Fruit fly (Drosophila melanogaster): ENCODE data around the gene CG34302.

Gene CG34302

dm6 chr3R:9851653-9852052, 28.0 kb upstream of the CG34302 start:
- TF ChIP-seq CG6854 (GFP tag; optimal IDR thresholded peaks at IDR 0.05) (no peak), CG7368 (GFP tag; optimal IDR thresholded peaks at IDR 0.05) (peak; percentile 3)

- TF ChIP-seq fd85E (GFP tag; optimal IDR thresholded peaks at IDR 0.05), result no peak
- TF ChIP-seq CG8319 (GFP tag; optimal IDR thresholded peaks at IDR 0.05), result no peak
- TF ChIP-seq Sox15 (GFP tag; optimal IDR thresholded peaks at IDR 0.05), result no peak
Observed at dm6 chr3R:9821091-9821490, 2.5 kb downstream of the CG34302 start, which contains the start of gene CG42857. Gene CG42857 (minus strand): TSS chr3R:9821191.

dm6 chr3R:9819777-9820176, 3.8 kb downstream of the CG34302 start, which contains the start of gene CG9458:
Gene CG9458 (minus strand): TSS chr3R:9819877.
- TF ChIP-seq Sox14 (GFP tag; optimal IDR thresholded peaks at IDR 0.05) (no peak), CG1621 (tag; optimal IDR thresholded peaks at IDR 0.05) (no peak), esn (GFP tag; optimal IDR thresholded peaks at IDR 0.05) (no peak), fd59A (GFP tag; optimal IDR thresholded peaks at IDR 0.05) (no peak), dac (GFP tag; optimal IDR thresholded peaks at IDR 0.05) (no peak), CG7368 (GFP tag; optimal IDR thresholded peaks at IDR 0.05) (no peak), Sox15 (GFP tag; optimal IDR thresholded peaks at IDR 0.05) (no peak), CG6792 (GFP tag; optimal IDR thresholded peaks at IDR 0.05) (no peak), dsx (GFP tag; optimal IDR thresholded peaks at IDR 0.05; ENCODE audit: poor library complexity, severe bottlenecking) (no peak), Hr38 (GFP tag; optimal IDR thresholded peaks at IDR 0.05) (no peak), CG6854 (GFP tag; optimal IDR thresholded peaks at IDR 0.05) (no peak), Eip75B (GFP tag; optimal IDR thresholded peaks at IDR 0.05) (no peak), Sox102F (GFP tag; optimal IDR thresholded peaks at IDR 0.05) (no peak), CG9139 (GFP tag; optimal IDR thresholded peaks at IDR 0.05) (no peak), Met (GFP tag; optimal IDR thresholded peaks at IDR 0.05) (no peak), CG34406 (GFP tag; optimal IDR thresholded peaks at IDR 0.05) (no peak), topi (GFP tag; optimal IDR thresholded peaks at IDR 0.05) (no peak)

dm6 chr3R:9818295-9818694, 5.3 kb downstream of the CG34302 start, which contains the start of gene CG9459:
Gene CG9459 (minus strand): TSS chr3R:9818395.
- TF ChIP-seq cyc (GFP tag; optimal IDR thresholded peaks at IDR 0.05) (no peak), lz (GFP tag; optimal IDR thresholded peaks at IDR 0.05) (no peak), CG31627 (GFP tag; optimal IDR thresholded peaks at IDR 0.05) (no peak), topi (GFP tag; optimal IDR thresholded peaks at IDR 0.05) (no peak), fd85E (GFP tag; optimal IDR thresholded peaks at IDR 0.05) (no peak), CG7368 (GFP tag; optimal IDR thresholded peaks at IDR 0.05) (no peak), CG4318 (GFP tag; optimal IDR thresholded peaks at IDR 0.05) (no peak), CG15336 (GFP tag; IDR thresholded peaks at IDR 0.05) (no peak)

dm6 chr3R:9816879-9817278, 6.7 kb downstream of the CG34302 start, which contains the start of gene CG16904:
Gene CG16904 (minus strand): TSS chr3R:9816979.
- TF ChIP-seq CG11902 (GFP tag; optimal IDR thresholded peaks at IDR 0.05), result no peak
- no peak for TF ChIP-seq CG11762 (GFP tag; optimal IDR thresholded peaks at IDR 0.05; ENCODE audit: insufficient read depth)
- TF ChIP-seq CG8119 (GFP tag; IDR thresholded peaks at IDR 0.05), result no peak
- TF ChIP-seq CG8632 (GFP tag; optimal IDR thresholded peaks at IDR 0.05), result no peak
- TF ChIP-seq CG10631 (GFP tag; optimal IDR thresholded peaks at IDR 0.05), result no peak
- no peak for TF ChIP-seq CG11294 (GFP tag; IDR thresholded peaks at IDR 0.05)
- no peak for TF ChIP-seq Lpt (GFP tag; optimal IDR thresholded peaks at IDR 0.05)
- TF ChIP-seq CG32006 (GFP tag; optimal IDR thresholded peaks at IDR 0.05), result no peak
- TF ChIP-seq CG15336 (GFP tag; IDR thresholded peaks at IDR 0.05), result no peak
- TF ChIP-seq CG31627 (GFP tag; optimal IDR thresholded peaks at IDR 0.05), result no peak
- no peak for TF ChIP-seq fd59A (GFP tag; optimal IDR thresholded peaks at IDR 0.05)
- TF ChIP-seq Sox15 (GFP tag; optimal IDR thresholded peaks at IDR 0.05), result no peak
- TF ChIP-seq vri (GFP tag; optimal IDR thresholded peaks at IDR 0.05), result no peak
- no peak for TF ChIP-seq Eip93F (GFP tag; optimal IDR thresholded peaks at IDR 0.05)
- TF ChIP-seq Hr39 (GFP tag; optimal IDR thresholded peaks at IDR 0.05), result no peak
